Worm (Caenorhabditis elegans) whole organism, L4 larva: Measurements from ENCODE around the gene F42A9.6.

Experiments
- F10B5.3 ChIP-seq: sonication (generic microtip); optimal IDR thresholded peaks from 2 replicates; lab custom pipeline; 2016; ENCODE audit warnings: mild to moderate bottlenecking, missing genetic modification characterization, missing compliant biosample characterization
- R02D3.7 ChIP-seq: fragments of 150-350 bp; sonication (generic microtip); optimal IDR thresholded peaks from 3 replicates; lab custom pipeline; 2014; ENCODE audit warnings: missing biosample characterization, missing genetic modification characterization
- T26A8.4 ChIP-seq: fragments of 200-800 bp; sonication (Bioruptor generic); IDR thresholded peaks from 2 replicates; pipeline ENCODE4 v1.3.6; 2022; ENCODE audit warnings: missing genetic modification characterization, missing compliant biosample characterization
- Y105C5A.15 ChIP-seq: fragments of 200-800 bp; sonication (Bioruptor generic); IDR thresholded peaks from 2 replicates; pipeline ENCODE4 v1.3.6; 2022; ENCODE audit warnings: missing genetic modification characterization, missing compliant biosample characterization
- ZK337.2 ChIP-seq: fragments of 200-800 bp; sonication (Bioruptor generic); IDR thresholded peaks from 2 replicates; pipeline ENCODE4 v1.3.6; 2022; ENCODE audit warnings: missing genetic modification reagents, missing genetic modification characterization, missing compliant biosample characterization
- aha-1 ChIP-seq: fragments of 150-350 bp; peaks from one replicate; lab custom pipeline; 2014; ENCODE audit warnings: missing biosample characterization, missing genetic modification characterization
- ama-1 ChIP-seq: fragments of 150-350 bp; optimal IDR thresholded peaks from 2 replicates; lab custom pipeline; 2014; ENCODE audit warnings: inconsistent platforms, mixed read lengths
- ceh-20 ChIP-seq: fragments of 200-800 bp; sonication (Bioruptor generic); IDR thresholded peaks from 2 replicates; pipeline ENCODE4 v1.3.6; 2022; ENCODE audit warnings: missing genetic modification reagents, missing genetic modification characterization, missing compliant biosample characterization
- ceh-28 ChIP-seq: fragments of 150-350 bp; optimal IDR thresholded peaks from 2 replicates; lab custom pipeline; 2014; ENCODE audit warnings: missing biosample characterization, missing genetic modification reagents, missing genetic modification characterization
- ceh-62 ChIP-seq: sonication (generic microtip); optimal IDR thresholded peaks from 2 replicates; lab custom pipeline; 2017; ENCODE audit warnings: missing biosample characterization, missing genetic modification characterization
- ces-1 ChIP-seq: fragments of 150-350 bp; sonication (generic microtip); optimal IDR thresholded peaks from 4 replicates; lab custom pipeline; 2014; ENCODE audit warnings: missing biosample characterization, missing genetic modification reagents, missing genetic modification characterization
- dmd-6 ChIP-seq: fragments of 200-800 bp; sonication (Bioruptor generic); IDR thresholded peaks from 2 replicates; pipeline ENCODE4 v1.3.6; 2022; ENCODE audit warnings: missing genetic modification reagents, missing genetic modification characterization, missing compliant biosample characterization
- dmd-8 ChIP-seq: fragments of 200-800 bp; sonication (Bioruptor generic); IDR thresholded peaks from 2 replicates; pipeline ENCODE4 v1.3.6; 2022; ENCODE audit warnings: missing genetic modification characterization, missing compliant biosample characterization
- dmd-9 ChIP-seq: fragments of 200-800 bp; sonication (Bioruptor generic); IDR thresholded peaks from 2 replicates; pipeline ENCODE4 v1.3.6; 2022; ENCODE audit warnings: missing genetic modification reagents, missing genetic modification characterization, missing compliant biosample characterization
- fos-1 ChIP-seq: fragments of 150-350 bp; optimal IDR thresholded peaks from 2 replicates; lab custom pipeline; 2014; ENCODE audit warnings: missing biosample characterization, missing genetic modification characterization
- hmg-1.1 ChIP-seq: fragments of 200-800 bp; sonication (Bioruptor generic); IDR thresholded peaks from 2 replicates; pipeline ENCODE4 v1.3.6; 2022; ENCODE audit warnings: missing genetic modification reagents, missing genetic modification characterization, missing compliant biosample characterization
- lin-1 ChIP-seq: fragments of 200-800 bp; sonication (Bioruptor generic); IDR thresholded peaks from 2 replicates; pipeline ENCODE4 v1.3.6; 2022; ENCODE audit warnings: missing genetic modification reagents, missing genetic modification characterization, missing compliant biosample characterization
- lin-29 ChIP-seq: fragments of 200-800 bp; sonication (Bioruptor generic); IDR thresholded peaks from 2 replicates; pipeline ENCODE4 v1.3.6; 2022; ENCODE audit warnings: missing genetic modification reagents, missing genetic modification characterization, missing compliant biosample characterization
- lir-3 ChIP-seq: sonication (generic microtip); optimal IDR thresholded peaks from 2 replicates; lab custom pipeline; 2016; ENCODE audit warnings: mild to moderate bottlenecking, missing genetic modification characterization, missing compliant biosample characterization
- lsy-2 ChIP-seq, 2 experiments: fragments of 150-350 bp in 1 of 2; sonication (generic microtip) in 1 of 2; optimal IDR thresholded peaks; 2 replicates each; lab custom pipeline; 2014 to 2017; ENCODE audit warnings: missing biosample characterization in 2 of 2, missing genetic modification characterization in 2 of 2
- mdl-1 ChIP-seq, 2 experiments: fragments of 150-350 bp in 1 of 2; sonication (generic microtip) in 1 of 2; optimal IDR thresholded peaks; 2 replicates each; lab custom pipeline; 2014 to 2017; ENCODE audit warnings: missing biosample characterization in 2 of 2, missing genetic modification characterization in 2 of 2
- mxl-2 ChIP-seq: fragments of 200-800 bp; sonication (Bioruptor generic); conservative IDR thresholded peaks from 2 replicates; pipeline ENCODE4 v1.3.6; 2022; ENCODE audit warnings: missing genetic modification reagents, missing genetic modification characterization, missing compliant biosample characterization
- nhr-102 ChIP-seq: sonication (generic microtip); optimal IDR thresholded peaks from 2 replicates; lab custom pipeline; 2016; ENCODE audit warnings: mild to moderate bottlenecking, missing genetic modification characterization, moderate library complexity, missing compliant biosample characterization
- nhr-25 ChIP-seq: sonication (generic microtip); optimal IDR thresholded peaks from 2 replicates; lab custom pipeline; 2017; ENCODE audit warnings: missing genetic modification characterization, mild to moderate bottlenecking, missing compliant biosample characterization, antibody characterized with exemption, moderate library complexity, borderline replicate concordance; ENCODE audit not compliant: insufficient read depth
- php-3 ChIP-seq: fragments of 200-800 bp; sonication (Bioruptor generic); IDR thresholded peaks from 2 replicates; pipeline ENCODE4 v1.3.6; 2022; ENCODE audit warnings: missing genetic modification reagents, missing genetic modification characterization, missing compliant biosample characterization
- pqm-1 ChIP-seq: sonication (generic microtip); optimal IDR thresholded peaks from 2 replicates; lab custom pipeline; 2017; ENCODE audit warnings: missing biosample characterization, missing genetic modification characterization
- sdz-12 ChIP-seq: fragments of 200-800 bp; sonication (Bioruptor generic); optimal IDR thresholded peaks from 2 replicates; lab custom pipeline; 2018; ENCODE audit warnings: mild to moderate bottlenecking, missing genetic modification characterization, missing compliant biosample characterization
- skn-1 ChIP-seq: fragments of 150-350 bp; optimal IDR thresholded peaks from 2 replicates; lab custom pipeline; 2014; ENCODE audit warnings: missing biosample characterization, missing genetic modification characterization
- snpc-4 ChIP-seq: fragments of 150-350 bp; optimal IDR thresholded peaks from 2 replicates; lab custom pipeline; 2014; ENCODE audit warnings: missing biosample characterization, missing genetic modification characterization
- zfp-2 ChIP-seq: sonication (generic microtip); optimal IDR thresholded peaks from 2 replicates; lab custom pipeline; 2016; ENCODE audit warnings: mild to moderate bottlenecking, missing genetic modification characterization, missing compliant biosample characterization
- zfp-3 ChIP-seq: fragments of 200-800 bp; sonication (Bioruptor generic); conservative IDR thresholded peaks from 2 replicates; pipeline ENCODE4 v1.3.6; 2022; ENCODE audit warnings: missing genetic modification reagents, missing genetic modification characterization, missing compliant biosample characterization
- zip-11 ChIP-seq: fragments of 200-800 bp; sonication (Bioruptor generic); IDR thresholded peaks from 2 replicates; pipeline ENCODE4 v1.3.6; 2022; ENCODE audit warnings: missing genetic modification characterization, missing compliant biosample characterization

The F42A9.6 gene

DNA sequence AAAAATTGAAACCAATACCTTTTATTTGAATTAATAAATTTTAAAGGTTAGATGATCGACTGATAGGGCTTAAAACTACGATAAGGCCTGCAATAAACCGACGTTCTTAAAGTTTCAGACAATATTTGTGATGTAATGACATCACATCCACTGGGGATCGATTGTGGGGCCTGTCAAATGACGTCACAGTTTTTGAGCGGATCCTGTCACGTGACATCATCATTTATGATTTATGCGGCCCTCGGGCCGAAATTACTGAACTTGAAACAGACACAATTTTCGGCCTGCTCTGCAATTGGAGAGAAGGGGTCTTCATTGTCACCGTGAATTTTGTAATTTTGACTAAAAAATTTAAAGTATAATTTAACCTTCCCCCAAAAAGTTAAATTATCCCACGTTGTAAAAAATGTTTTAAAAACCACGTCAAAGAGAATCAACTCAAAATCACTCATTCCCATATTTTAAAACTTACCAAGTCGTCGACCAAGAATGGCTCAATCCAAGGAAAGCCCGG lies 45.1 kb downstream of the F42A9.6 start, which contains the start of gene C49C8.1:
TSS of gene C49C8.1 (plus strand) at position 464 of the 514 bp plus-strand sequence.
- no peak for TF ChIP-seq F10B5.3 (tag; lab: Kevin White, UChicago)
- TF ChIP-seq lin-1: no peak
- no peak for TF ChIP-seq ama-1 (lab: Kevin White, UChicago)
- TF ChIP-seq hmg-1.1 (GFP tag; lab: Robert Waterston, UW): no peak
- no peak for TF ChIP-seq R02D3.7 (tag; lab: Kevin White, UChicago)
- TF ChIP-seq ceh-20 (GFP tag; lab: Robert Waterston, UW): peak; percentile 34; the same call in 1 of the 2 replicates
- no peak for TF ChIP-seq pqm-1 (tag; lab: Kevin White, UChicago)
- TF ChIP-seq dmd-9 (GFP tag; lab: Robert Waterston, UW): no peak
- no peak for TF ChIP-seq dmd-8 (GFP tag; lab: Robert Waterston, UW)
- no peak for TF ChIP-seq ceh-62 (tag; lab: Kevin White, UChicago)
- no peak for TF ChIP-seq zfp-2 (tag; lab: Kevin White, UChicago)
- TF ChIP-seq lsy-2 (tag; optimal IDR thresholded peaks at IDR 0.05; lab: Kevin White, UChicago): no peak
- no peak for TF ChIP-seq snpc-4 (tag; lab: Kevin White, UChicago)
- TF ChIP-seq nhr-25 (tag; lab: Kevin White, UChicago): no peak
- TF ChIP-seq fos-1 (tag; lab: Kevin White, UChicago): no peak
- no peak for TF ChIP-seq nhr-102 (tag; lab: Kevin White, UChicago)
- no peak for TF ChIP-seq dmd-6 (GFP tag; lab: Robert Waterston, UW)
- no peak for TF ChIP-seq skn-1 (tag; lab: Kevin White, UChicago)
- no peak for TF ChIP-seq zfp-3 (GFP tag; lab: Robert Waterston, UW)
- peak; percentile 60 for TF ChIP-seq aha-1 (tag; lab: Kevin White, UChicago)
- TF ChIP-seq ceh-28 (tag; lab: Kevin White, UChicago): no peak
- TF ChIP-seq mdl-1 (tag; optimal IDR thresholded peaks at IDR 0.05; lab: Kevin White, UChicago): no peak
- no peak for TF ChIP-seq mxl-2
- no peak for TF ChIP-seq sdz-12 (GFP tag; lab: Kevin White, UChicago)
- peak; percentile 72 for TF ChIP-seq php-3 (GFP tag; lab: Robert Waterston, UW)
- TF ChIP-seq ces-1 (GFP tag; lab: Kevin White, UChicago): no peak

DNA sequence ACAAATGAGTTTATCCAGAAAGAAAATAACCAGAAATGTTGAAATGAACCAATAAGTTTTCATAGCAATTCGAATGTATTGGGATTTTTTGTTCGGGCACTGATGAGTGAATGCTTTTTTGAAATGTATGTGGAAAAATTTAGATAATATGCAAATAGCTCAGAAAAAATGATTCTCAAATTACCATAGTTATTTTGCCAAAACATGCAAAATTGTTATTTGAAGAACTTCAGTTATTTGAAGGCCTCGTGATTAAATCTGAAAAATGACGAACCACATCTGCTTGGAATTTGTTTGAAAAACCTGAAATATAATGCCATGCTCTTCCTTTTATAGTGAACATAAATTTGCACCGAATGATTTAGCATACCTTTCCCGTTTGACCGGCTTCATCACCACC lies 49.1 kb downstream of the F42A9.6 start, which contains the start of gene C49C8.6:
TSS of gene C49C8.6 (minus strand) at position 101 of the 400 bp plus-strand sequence.
- no peak for TF ChIP-seq skn-1 (tag; lab: Kevin White, UChicago)
- TF ChIP-seq lir-3 (tag; lab: Kevin White, UChicago): no peak
- no peak for TF ChIP-seq T26A8.4 (GFP tag; lab: Robert Waterston, UW)
- TF ChIP-seq lin-29 (GFP tag; lab: Robert Waterston, UW): no peak
- no peak for TF ChIP-seq ceh-62 (tag; lab: Kevin White, UChicago)
- TF ChIP-seq zip-11 (GFP tag; lab: Robert Waterston, UW): no peak
- no peak for TF ChIP-seq ZK337.2
- no peak for TF ChIP-seq Y105C5A.15 (GFP tag; lab: Robert Waterston, UW)
- TF ChIP-seq, all 104 proteins: peak for 0
